Worm (Caenorhabditis elegans): ENCODE data around the gene R12B2.6.

DNA sequence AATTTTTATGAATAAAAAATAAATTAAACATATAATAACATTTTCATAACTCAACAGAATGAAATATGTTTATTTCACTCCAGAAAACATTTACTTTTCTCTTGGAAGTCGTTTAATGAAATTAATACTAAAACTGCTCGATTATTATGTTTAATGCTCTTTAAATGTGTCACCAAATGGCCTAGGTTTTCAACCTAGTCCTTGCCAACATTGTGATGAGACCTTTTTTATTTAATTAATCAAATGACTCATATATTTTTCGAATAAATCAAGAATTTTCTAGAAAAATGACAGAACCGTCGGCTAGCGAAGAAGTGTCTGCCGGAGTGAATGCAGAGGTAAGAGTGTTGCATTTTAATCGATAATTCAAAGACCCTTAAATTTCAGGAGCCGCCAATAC is 30.3 kb upstream of the R12B2.6 start, which contains the start of gene rabn-5:
- TF ChIP-seq tbx-11 (GFP tag; IDR thresholded peaks at IDR 0.05) (no peak), hmg-4 (GFP tag; optimal IDR thresholded peaks at IDR 0.05) (no peak), ama-1 (optimal IDR thresholded peaks at IDR 0.05) (no peak), aly-1 (tag; optimal IDR thresholded peaks at IDR 0.05) (no peak), ceh-36 (tag; optimal IDR thresholded peaks at IDR 0.05) (no peak), hnd-1 (tag; optimal IDR thresholded peaks at IDR 0.05) (no peak)
